Fruit fly (Drosophila melanogaster): Measurements from ENCODE around the gene Wee1.

The Wee1 gene

dm6 chr2L:6868178-6868867 is 45.6 kb downstream of the Wee1 start:
- no peak for TF ChIP-seq CG12605 (GFP tag; IDR thresholded peaks at IDR 0.05)
- no peak for TF ChIP-seq CG4496 (GFP tag; IDR thresholded peaks at IDR 0.05)
